Worm (Caenorhabditis elegans): ENCODE measurements around the gene T22C8.4.

The T22C8.4 gene

ce11 chrII:8630088-8630487 is 6.8 kb upstream of the T22C8.4 start, which contains the start of gene T22C8.6:
Gene T22C8.6 (minus strand): TSS chrII:8630281.
- TF ChIP-seq F16B12.6 (tag; optimal IDR thresholded peaks at IDR 0.05) = no peak
- peak; percentile 75 for TF ChIP-seq nhr-85 (tag)
- peak; percentile 48 for TF ChIP-seq lin-14 (GFP tag; optimal IDR thresholded peaks at IDR 0.05)
- TF ChIP-seq nhr-77 (tag; optimal IDR thresholded peaks at IDR 0.05) = no peak
- TF ChIP-seq C34B4.2 (tag; optimal IDR thresholded peaks at IDR 0.05) = no peak
- TF ChIP-seq egl-27 (tag; optimal IDR thresholded peaks at IDR 0.05) = no peak
- TF ChIP-seq nhr-28 (tag; optimal IDR thresholded peaks at IDR 0.05) = no peak
- TF ChIP-seq nhr-237 (tag; optimal IDR thresholded peaks at IDR 0.05) = no peak
- peak in 1 of 6 experiments; percentile 25 for TF ChIP-seq elt-3 (tag; optimal IDR thresholded peaks at IDR 0.05)
- TF ChIP-seq fos-1 (tag; optimal IDR thresholded peaks at IDR 0.05) = no peak
- peak; percentile 78 for TF ChIP-seq blmp-1 (tag; optimal IDR thresholded peaks at IDR 0.05)
- TF ChIP-seq lin-35 (GFP tag; optimal IDR thresholded peaks at IDR 0.05) = peak in 1 of 2 experiments; percentile 3
- TF ChIP-seq efl-1 (optimal IDR thresholded peaks at IDR 0.05) = no peak
- TF ChIP-seq efl-1 (GFP tag; optimal IDR thresholded peaks at IDR 0.05 in 1 of 2) = no peak
- no peak for TF ChIP-seq ceh-63 (GFP tag; optimal IDR thresholded peaks at IDR 0.05)
- TF ChIP-seq nhr-20 (tag; optimal IDR thresholded peaks at IDR 0.05) = peak; percentile 47

ce11 chrII:8627907-8628306 is 4.6 kb upstream of the T22C8.4 start:
- TF ChIP-seq xbp-1 (tag; optimal IDR thresholded peaks at IDR 0.05) (no peak), hlh-4 (tag; optimal IDR thresholded peaks at IDR 0.05) (no peak), dpl-1 (GFP tag; optimal IDR thresholded peaks at IDR 0.05) (no peak), unc-62 (GFP tag; optimal IDR thresholded peaks at IDR 0.05) (no peak), ets-5 (GFP tag; IDR thresholded peaks at IDR 0.05) (no peak), nhr-12 (tag; optimal IDR thresholded peaks at IDR 0.05) (no peak), snu-23 (GFP tag; optimal IDR thresholded peaks at IDR 0.05) (no peak), lin-14 (GFP tag; optimal IDR thresholded peaks at IDR 0.05) (no peak), ama-1 (optimal IDR thresholded peaks at IDR 0.05) (no peak), lin-15B (tag; optimal IDR thresholded peaks at IDR 0.05) (no peak), grh-1 (GFP tag; IDR thresholded peaks at IDR 0.05) (no peak), egl-13 (tag; optimal IDR thresholded peaks at IDR 0.05) (no peak), C34B4.2 (tag; optimal IDR thresholded peaks at IDR 0.05) (no peak)

ce11 chrII:8626598-8626997 is 3.3 kb upstream of the T22C8.4 start:
- TF ChIP-seq efl-1 (optimal IDR thresholded peaks at IDR 0.05) = no peak
- peak in 1 of 2 experiments; percentile 51 for TF ChIP-seq efl-1 (GFP tag; optimal IDR thresholded peaks at IDR 0.05 in 1 of 2)
- no peak for TF ChIP-seq swsn-7 (tag; optimal IDR thresholded peaks at IDR 0.05)
- no peak for TF ChIP-seq aly-2 (tag; optimal IDR thresholded peaks at IDR 0.05)

ce11 chrII:8625163-8625562 is 1.9 kb upstream of the T22C8.4 start, which contains the start of gene sptf-2:
Gene sptf-2 (plus strand): TSS chrII:8625459.
- TF ChIP-seq pqm-1 (tag; optimal IDR thresholded peaks at IDR 0.05) = peak; percentile 89
- peak; percentile 34 for TF ChIP-seq jun-1 (tag; optimal IDR thresholded peaks at IDR 0.05)
- TF ChIP-seq ceh-90 (tag; optimal IDR thresholded peaks at IDR 0.05) = no peak
- no peak for TF ChIP-seq sup-37 (GFP tag; optimal IDR thresholded peaks at IDR 0.05)
- TF ChIP-seq unc-30 (tag; optimal IDR thresholded peaks at IDR 0.05) = no peak
- TF ChIP-seq efl-1 (optimal IDR thresholded peaks at IDR 0.05) = no peak
- peak in 1 of 2 experiments; percentile 88 for TF ChIP-seq efl-1 (GFP tag; optimal IDR thresholded peaks at IDR 0.05 in 1 of 2)
- no peak for TF ChIP-seq pag-3 (tag; optimal IDR thresholded peaks at IDR 0.05; ENCODE audit: borderline replicate concordance, insufficient read depth)
- peak in 1 of 2 experiments; percentile 21 for TF ChIP-seq lin-35 (GFP tag; optimal IDR thresholded peaks at IDR 0.05)
- peak; percentile 91 for TF ChIP-seq elt-2 (tag; optimal IDR thresholded peaks at IDR 0.05)

ce11 chrII:8621883-8622282 is 1.4 kb downstream of the T22C8.4 start, which contains the start of gene T22C8.3:
Gene T22C8.3 (minus strand): TSS chrII:8621983.
- TF ChIP-seq dpl-1 (GFP tag; optimal IDR thresholded peaks at IDR 0.05) = peak in 1 of 3 experiments; percentile 4
- TF ChIP-seq zip-4 (GFP tag; optimal IDR thresholded peaks at IDR 0.05) = no peak
- TF ChIP-seq ztf-11 (tag; optimal IDR thresholded peaks at IDR 0.05) = no peak
- no peak for TF ChIP-seq lin-15B (tag; optimal IDR thresholded peaks at IDR 0.05)

Measured in whole organism, L1 larva.